Fruit fly (Drosophila melanogaster): ENCODE data around the gene CG43049.

DNA sequence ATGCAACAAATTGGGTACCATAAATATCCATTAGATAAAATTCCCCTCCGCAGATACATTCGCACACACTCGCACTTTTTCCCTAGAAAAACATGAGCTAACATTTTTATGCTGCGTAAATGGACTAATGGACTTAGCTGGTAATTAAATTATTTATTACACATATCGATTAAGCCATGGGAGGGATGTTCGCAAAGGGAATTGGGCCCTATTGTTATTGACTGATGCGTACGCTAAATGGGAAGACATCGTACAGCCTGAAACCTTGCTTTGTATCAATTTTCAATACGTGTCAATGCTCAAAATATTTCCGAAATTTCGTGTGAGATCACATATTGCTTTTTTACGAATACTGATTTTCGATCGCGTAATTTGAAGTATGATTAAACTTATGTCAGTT, at the start of gene CG43049:
- no peak for TF ChIP-seq CG11617 (GFP tag; optimal IDR thresholded peaks at IDR 0.05)
- TF ChIP-seq Crg-1 (GFP tag; optimal IDR thresholded peaks at IDR 0.05): no peak
